Worm (Caenorhabditis elegans) whole organism, L3 larva: ENCODE measurements around the gene lmbr-1.

ENCODE experiments used
- aly-2 ChIP-seq: fragments of 150-350 bp; optimal IDR thresholded peaks from 2 replicates; lab custom pipeline; 2014; ENCODE audit warnings: missing biosample characterization, missing genetic modification characterization
- ama-1 ChIP-seq: fragments of 150-350 bp; optimal IDR thresholded peaks from 2 replicates; lab custom pipeline; 2018
- ceh-16 ChIP-seq: sonication (generic microtip); optimal IDR thresholded peaks from 2 replicates; lab custom pipeline; 2017; ENCODE audit warnings: missing biosample characterization, missing genetic modification characterization
- ceh-28 ChIP-seq: fragments of 150-350 bp; optimal IDR thresholded peaks from 2 replicates; lab custom pipeline; 2014; ENCODE audit warnings: missing biosample characterization, missing genetic modification reagents, missing genetic modification characterization
- ceh-82 ChIP-seq: fragments of 150-350 bp; optimal IDR thresholded peaks from 2 replicates; lab custom pipeline; 2014; ENCODE audit warnings: missing biosample characterization, missing genetic modification characterization
- ceh-9 ChIP-seq: sonication (generic microtip); optimal IDR thresholded peaks from 2 replicates; lab custom pipeline; 2018; ENCODE audit warnings: missing biosample characterization, missing genetic modification characterization
- daf-12 ChIP-seq: fragments of 150-350 bp; optimal IDR thresholded peaks from 2 replicates; lab custom pipeline; 2014; ENCODE audit warnings: missing biosample characterization, missing genetic modification reagents, missing genetic modification characterization
- egl-5 ChIP-seq: fragments of 150-350 bp; optimal IDR thresholded peaks from 2 replicates; lab custom pipeline; 2017; ENCODE audit warnings: missing biosample characterization, missing genetic modification reagents, missing genetic modification characterization, inconsistent platforms
- elt-1 ChIP-seq: fragments of 150-350 bp; optimal IDR thresholded peaks from 2 replicates; lab custom pipeline; 2014; ENCODE audit warnings: missing biosample characterization, missing genetic modification characterization
- elt-2 ChIP-seq: sonication (generic microtip); optimal IDR thresholded peaks from 2 replicates; lab custom pipeline; 2016; ENCODE audit warnings: missing genetic modification reagents, mild to moderate bottlenecking, missing genetic modification characterization, missing compliant biosample characterization
- elt-3 ChIP-seq, 3 experiments: fragments of 150-350 bp in 1 of 3; sonication (generic microtip) in 2 of 3; optimal IDR thresholded peaks; 2 replicates in 2 of 3; 4 replicates in 1 of 3; lab custom pipeline; 2014 to 2017; ENCODE audit warnings: missing biosample characterization in 3 of 3, missing genetic modification characterization in 3 of 3
- fkh-2 ChIP-seq: fragments of 150-350 bp; optimal IDR thresholded peaks from 2 replicates; lab custom pipeline; 2014; ENCODE audit warnings: missing biosample characterization, missing genetic modification reagents, missing genetic modification characterization
- fos-1 ChIP-seq: fragments of 150-350 bp; optimal IDR thresholded peaks from 2 replicates; lab custom pipeline; 2014; ENCODE audit warnings: missing biosample characterization, missing genetic modification characterization
- hmg-11 ChIP-seq: sonication (generic microtip); optimal IDR thresholded peaks from 2 replicates; lab custom pipeline; 2016; ENCODE audit warnings: missing genetic modification characterization, missing compliant biosample characterization
- jun-1 ChIP-seq: fragments of 150-350 bp; optimal IDR thresholded peaks from 2 replicates; lab custom pipeline; 2014; ENCODE audit warnings: missing biosample characterization, missing genetic modification reagents, missing genetic modification characterization
- lin-15B ChIP-seq: fragments of 150-350 bp; optimal IDR thresholded peaks from 2 replicates; lab custom pipeline; 2014; ENCODE audit warnings: missing biosample characterization, missing genetic modification characterization
- lin-39 ChIP-seq: fragments of 150-350 bp; optimal IDR thresholded peaks from 2 replicates; lab custom pipeline; 2018; ENCODE audit warnings: missing biosample characterization, missing genetic modification reagents, missing genetic modification characterization
- lsy-12 ChIP-seq: sonication (generic microtip); optimal IDR thresholded peaks from 2 replicates; lab custom pipeline; 2016; ENCODE audit warnings: mild to moderate bottlenecking, missing genetic modification characterization, missing compliant biosample characterization
- mdl-1 ChIP-seq: fragments of 150-350 bp; optimal IDR thresholded peaks from 2 replicates; lab custom pipeline; 2014; ENCODE audit warnings: missing biosample characterization, missing genetic modification characterization
- mml-1 ChIP-seq: fragments of 150-350 bp; sonication (generic microtip); optimal IDR thresholded peaks from 3 replicates; lab custom pipeline; 2014; ENCODE audit warnings: missing biosample characterization, missing genetic modification characterization
- nfya-1 ChIP-seq: sonication (generic microtip); optimal IDR thresholded peaks from 2 replicates; lab custom pipeline; 2017; ENCODE audit warnings: missing genetic modification characterization, mild to moderate bottlenecking, missing compliant biosample characterization, antibody characterized with exemption, moderate library complexity; ENCODE audit not compliant: insufficient read depth
- nhr-11 ChIP-seq: fragments of 150-350 bp; optimal IDR thresholded peaks from 2 replicates; lab custom pipeline; 2014; ENCODE audit warnings: missing biosample characterization, missing genetic modification characterization
- nhr-12 ChIP-seq: fragments of 150-350 bp; optimal IDR thresholded peaks from 2 replicates; lab custom pipeline; 2014; ENCODE audit warnings: missing biosample characterization, missing genetic modification characterization
- nhr-25 ChIP-seq: sonication (generic microtip); optimal IDR thresholded peaks from 2 replicates; lab custom pipeline; 2017; ENCODE audit warnings: missing biosample characterization, missing genetic modification characterization
- nhr-28 ChIP-seq: fragments of 150-350 bp; optimal IDR thresholded peaks from 2 replicates; lab custom pipeline; 2014; ENCODE audit warnings: missing biosample characterization, missing genetic modification characterization
- nhr-43 ChIP-seq: sonication (generic microtip); optimal IDR thresholded peaks from 2 replicates; lab custom pipeline; 2016; ENCODE audit warnings: mild to moderate bottlenecking, missing genetic modification characterization, missing compliant biosample characterization; ENCODE audit not compliant: poor library complexity, severe bottlenecking
- nhr-67 ChIP-seq: fragments of 150-350 bp; optimal IDR thresholded peaks from 2 replicates; lab custom pipeline; 2014; ENCODE audit warnings: missing biosample characterization, missing genetic modification characterization
- nhr-76 ChIP-seq: fragments of 150-350 bp; sonication (generic microtip); optimal IDR thresholded peaks from 5 replicates; lab custom pipeline; 2014; ENCODE audit warnings: missing biosample characterization, missing genetic modification characterization
- nhr-77 ChIP-seq: fragments of 150-350 bp; optimal IDR thresholded peaks from 2 replicates; lab custom pipeline; 2014; ENCODE audit warnings: missing biosample characterization, missing genetic modification characterization
- pha-4 ChIP-seq: fragments of 150-350 bp; optimal IDR thresholded peaks from 2 replicates; lab custom pipeline; 2014; ENCODE audit warnings: missing biosample characterization, missing genetic modification reagents, missing genetic modification characterization
- pqm-1 ChIP-seq: fragments of 150-350 bp; optimal IDR thresholded peaks from 2 replicates; lab custom pipeline; 2017; ENCODE audit warnings: missing biosample characterization, missing genetic modification characterization, inconsistent platforms
- skn-1 ChIP-seq: fragments of 150-350 bp; optimal IDR thresholded peaks from 2 replicates; lab custom pipeline; 2014; ENCODE audit warnings: missing biosample characterization, missing genetic modification characterization
- snpc-4 ChIP-seq: fragments of 150-350 bp; optimal IDR thresholded peaks from 2 replicates; lab custom pipeline; 2014; ENCODE audit warnings: missing biosample characterization, missing genetic modification characterization
- unc-39 ChIP-seq: sonication (generic microtip); optimal IDR thresholded peaks from 4 replicates; lab custom pipeline; 2017; ENCODE audit warnings: missing biosample characterization, missing genetic modification characterization
- unc-62 ChIP-seq: fragments of 150-350 bp; sonication (generic microtip); optimal IDR thresholded peaks from 4 replicates; lab custom pipeline; 2014; ENCODE audit warnings: missing biosample characterization, missing genetic modification reagents, missing genetic modification characterization
- zag-1 ChIP-seq: fragments of 150-350 bp; optimal IDR thresholded peaks from 2 replicates; lab custom pipeline; 2014; ENCODE audit warnings: missing biosample characterization, missing genetic modification characterization
- ztf-4 ChIP-seq: fragments of 150-350 bp; optimal IDR thresholded peaks from 2 replicates; lab custom pipeline; 2014; ENCODE audit warnings: missing biosample characterization, missing genetic modification characterization

Gene lmbr-1

ce11 chrIII:8371595-8372305, at the start of gene lmbr-1:
Gene lmbr-1 (plus strand): TSS chrIII:8372255.
- TF ChIP-seq nhr-67 (tag; lab: Kevin White, UChicago) (no peak), nhr-77 (tag; lab: Kevin White, UChicago) (no peak)

- TF ChIP-seq lin-39 (tag; lab: Kevin White, UChicago) (no peak), ama-1 (no peak), nhr-11 (tag; lab: Kevin White, UChicago) (peak; percentile 62), mml-1 (tag; lab: Kevin White, UChicago) (no peak), lsy-12 (no peak), nhr-77 (tag; lab: Kevin White, UChicago) (no peak), hmg-11 (tag; lab: Kevin White, UChicago) (no peak), aly-2 (tag; lab: Kevin White, UChicago) (no peak)
These were observed 49.3 kb upstream of the lmbr-1 start, which contains the start of gene F10E9.1 for ce11 chrIII:8322645-8323213. Gene F10E9.1 (plus strand): TSS chrIII:8323163.

- no peak for TF ChIP-seq fos-1 (tag; lab: Kevin White, UChicago)
- no peak for TF ChIP-seq nfya-1
- no peak for TF ChIP-seq ceh-16 (tag; lab: Kevin White, UChicago)
- no peak for TF ChIP-seq daf-12 (tag; lab: Kevin White, UChicago)
- TF ChIP-seq nhr-25 (tag; lab: Kevin White, UChicago): no peak
- TF ChIP-seq ceh-82 (tag; lab: Kevin White, UChicago): no peak
- TF ChIP-seq elt-1 (tag; lab: Kevin White, UChicago): no peak
- no peak for TF ChIP-seq mdl-1 (tag; lab: Kevin White, UChicago)
- no peak for TF ChIP-seq zag-1 (tag; lab: Kevin White, UChicago)
- no peak for TF ChIP-seq elt-3 (tag; optimal IDR thresholded peaks at IDR 0.05; lab: Kevin White, UChicago)
- TF ChIP-seq nhr-12 (tag; lab: Kevin White, UChicago): no peak
- no peak for TF ChIP-seq ceh-28 (tag; lab: Kevin White, UChicago)
- TF ChIP-seq pqm-1 (tag; lab: Kevin White, UChicago): peak; percentile 43
- TF ChIP-seq elt-2 (tag; lab: Kevin White, UChicago): peak; percentile 74
- no peak for TF ChIP-seq nhr-76 (tag; lab: Kevin White, UChicago)
- TF ChIP-seq nhr-28 (tag; lab: Kevin White, UChicago): no peak
- TF ChIP-seq fkh-2 (tag; lab: Kevin White, UChicago): no peak
- peak; percentile 5 for TF ChIP-seq pha-4
- no peak for TF ChIP-seq lin-39 (tag; lab: Kevin White, UChicago)
- TF ChIP-seq egl-5: no peak
- no peak for TF ChIP-seq skn-1 (tag; lab: Kevin White, UChicago)
- TF ChIP-seq, all 47 proteins: peak for 3
These were observed 47.6 kb upstream of the lmbr-1 start, which contains the start of gene F10E9.12 for ce11 chrIII:8324412-8324811. Gene F10E9.12 (plus strand): TSS chrIII:8324542.

- TF ChIP-seq lin-15B (no peak), unc-39 (tag; lab: Kevin White, UChicago) (no peak), fkh-2 (tag; lab: Kevin White, UChicago) (no peak), snpc-4 (tag; lab: Kevin White, UChicago) (no peak), unc-62 (GFP tag; lab: Kevin White, UChicago) (no peak), pha-4 (peak; percentile 49), nhr-43 (tag; lab: Kevin White, UChicago) (no peak), nhr-76 (tag; lab: Kevin White, UChicago) (no peak), ceh-28 (tag; lab: Kevin White, UChicago) (peak; percentile 24), pqm-1 (tag; lab: Kevin White, UChicago) (peak; percentile 70), elt-1 (tag; lab: Kevin White, UChicago) (no peak), daf-12 (tag; lab: Kevin White, UChicago) (no peak), hmg-11 (tag; lab: Kevin White, UChicago) (no peak), jun-1 (peak; percentile 38), ceh-9 (tag; lab: Kevin White, UChicago) (no peak), ztf-4 (tag; lab: Kevin White, UChicago) (no peak), mdl-1 (tag; lab: Kevin White, UChicago) (no peak), elt-2 (tag; lab: Kevin White, UChicago) (peak; percentile 91)
These were observed 46.2 kb upstream of the lmbr-1 start, which contains the start of gene ZC262.13 for ce11 chrIII:8325574-8326513. Gene ZC262.13 (plus strand): TSS chrIII:8326214.
